Worm (Caenorhabditis elegans) whole organism, young adult: ENCODE measurements around the gene srsx-40.

Experiments used
- B0035.1 ChIP-seq: sonication (generic microtip); optimal IDR thresholded peaks from 2 replicates; lab custom pipeline; 2016; ENCODE audit warnings: missing genetic modification characterization, mild to moderate bottlenecking, missing compliant biosample characterization, missing genotype, missing genetic modification reagents
- B0336.3 ChIP-seq: fragments of 200-800 bp; sonication (Bioruptor generic); IDR thresholded peaks from 2 replicates; pipeline ENCODE4 v1.3.6; 2022; ENCODE audit warnings: missing genetic modification characterization, missing compliant biosample characterization
- C06A6.2 ChIP-seq: fragments of 200-800 bp; sonication (Bioruptor generic); conservative IDR thresholded peaks from 2 replicates; pipeline ENCODE4 v1.3.6; 2022; ENCODE audit warnings: missing genetic modification characterization, missing compliant biosample characterization
- C17E4.6 ChIP-seq: fragments of 200-800 bp; sonication (Bioruptor generic); IDR thresholded peaks from 2 replicates; pipeline ENCODE4 v1.3.6; 2022; ENCODE audit warnings: missing genetic modification reagents, missing genetic modification characterization, missing compliant biosample characterization
- F10E7.11 ChIP-seq: sonication (generic microtip); optimal IDR thresholded peaks from 2 replicates; lab custom pipeline; 2017; ENCODE audit warnings: mild to moderate bottlenecking, missing genetic modification characterization, moderate library complexity, missing compliant biosample characterization
- F22D6.2 ChIP-seq: sonication (generic microtip); optimal IDR thresholded peaks from 2 replicates; lab custom pipeline; 2016; ENCODE audit warnings: mild to moderate bottlenecking, missing genetic modification characterization, missing compliant biosample characterization
- F39B2.1 ChIP-seq: fragments of 200-800 bp; sonication (Bioruptor generic); IDR thresholded peaks from 2 replicates; pipeline ENCODE4 v1.3.6; 2022; ENCODE audit warnings: missing genetic modification reagents, missing genetic modification characterization, missing compliant biosample characterization
- F52B5.7 ChIP-seq: sonication (generic microtip); optimal IDR thresholded peaks from 2 replicates; lab custom pipeline; 2016; ENCODE audit warnings: mild to moderate bottlenecking, missing genetic modification characterization, missing compliant biosample characterization
- F57A8.1 ChIP-seq: fragments of 200-800 bp; sonication (Bioruptor generic); optimal IDR thresholded peaks from 2 replicates; lab custom pipeline; 2018; ENCODE audit warnings: mild to moderate bottlenecking, missing genetic modification characterization, moderate library complexity, missing compliant biosample characterization
- K12H6.12 ChIP-seq: fragments of 200-800 bp; sonication (Bioruptor generic); optimal IDR thresholded peaks from 2 replicates; lab custom pipeline; 2018; ENCODE audit warnings: mild to moderate bottlenecking, missing genetic modification characterization, missing compliant biosample characterization
- T07F8.4 ChIP-seq: sonication (generic microtip); optimal IDR thresholded peaks from 2 replicates; lab custom pipeline; 2016; ENCODE audit warnings: mild to moderate bottlenecking, missing genetic modification characterization, moderate library complexity, missing compliant biosample characterization
- Y53G8AR.9 ChIP-seq: fragments of 200-800 bp; sonication (Bioruptor generic); conservative IDR thresholded peaks from 2 replicates; pipeline ENCODE4 v1.3.6; 2022; ENCODE audit warnings: missing genetic modification reagents, missing genetic modification characterization, missing compliant biosample characterization
- Y67H2A.10 ChIP-seq: fragments of 200-800 bp; sonication (Bioruptor generic); conservative IDR thresholded peaks from 2 replicates; pipeline ENCODE4 v1.3.6; 2022; ENCODE audit warnings: missing genetic modification reagents, missing genetic modification characterization, missing compliant biosample characterization
- Y79H2A.3 ChIP-seq: fragments of 200-800 bp; sonication (Bioruptor generic); conservative IDR thresholded peaks from 2 replicates; pipeline ENCODE4 v1.3.6; 2022; ENCODE audit warnings: missing genetic modification reagents, missing genetic modification characterization, missing compliant biosample characterization
- aptf-2 ChIP-seq: fragments of 200-800 bp; sonication (Bioruptor generic); conservative IDR thresholded peaks from 2 replicates; pipeline ENCODE4 v1.3.6; 2022; ENCODE audit warnings: missing genetic modification reagents, missing genetic modification characterization, missing compliant biosample characterization
- athp-1 ChIP-seq: sonication (generic microtip); optimal IDR thresholded peaks from 2 replicates; lab custom pipeline; 2017; ENCODE audit warnings: mild to moderate bottlenecking, missing genetic modification characterization, missing compliant biosample characterization
- attf-6 ChIP-seq: fragments of 200-800 bp; sonication (Bioruptor generic); IDR thresholded peaks from 2 replicates; pipeline ENCODE4 v1.3.6; 2022; ENCODE audit warnings: missing genetic modification reagents, missing genetic modification characterization, missing compliant biosample characterization
- cebp-1 ChIP-seq, 2 experiments: fragments of 200-800 bp in 1 of 2; sonication (Bioruptor generic) in 1 of 2; sonication (generic microtip) in 1 of 2; IDR thresholded peaks in 1 of 2; optimal IDR thresholded peaks in 1 of 2; 2 replicates each; pipeline versions ENCODE4 v1.3.6 to Lab custom; 2017 to 2022; ENCODE audit warnings: missing compliant biosample characterization in 2 of 2, missing genetic modification characterization in 2 of 2, mild to moderate bottlenecking in 1 of 2, missing genetic modification reagents in 1 of 2, moderate library complexity in 1 of 2
- ceh-27 ChIP-seq: fragments of 200-800 bp; sonication (Bioruptor generic); optimal IDR thresholded peaks from 2 replicates; lab custom pipeline; 2018; ENCODE audit warnings: mild to moderate bottlenecking, missing genetic modification characterization, moderate library complexity, missing compliant biosample characterization
- die-1 ChIP-seq: sonication (generic microtip); optimal IDR thresholded peaks from 2 replicates; lab custom pipeline; 2016; ENCODE audit warnings: missing genotype, mild to moderate bottlenecking, missing genetic modification characterization, missing compliant biosample characterization
- dox-1 ChIP-seq: fragments of 200-800 bp; sonication (Bioruptor generic); IDR thresholded peaks from 2 replicates; pipeline ENCODE4 v1.3.6; 2022; ENCODE audit warnings: missing genetic modification reagents, missing genetic modification characterization, missing compliant biosample characterization
- dpff-1 ChIP-seq: sonication (generic microtip); optimal IDR thresholded peaks from 2 replicates; lab custom pipeline; 2017; ENCODE audit warnings: mild to moderate bottlenecking, missing genetic modification characterization, missing compliant biosample characterization
- egl-18 ChIP-seq: fragments of 200-800 bp; sonication (Bioruptor generic); IDR thresholded peaks from 2 replicates; pipeline ENCODE4 v1.3.6; 2022; ENCODE audit warnings: missing genetic modification reagents, missing genetic modification characterization, missing compliant biosample characterization
- ekl-4 ChIP-seq: fragments of 200-800 bp; sonication (Bioruptor generic); IDR thresholded peaks from 2 replicates; pipeline ENCODE4 v1.3.6; 2022; ENCODE audit warnings: missing genetic modification reagents, missing genetic modification characterization, missing compliant biosample characterization
- ets-4 ChIP-seq: fragments of 200-800 bp; sonication (Bioruptor generic); optimal IDR thresholded peaks from 2 replicates; lab custom pipeline; 2018; ENCODE audit warnings: mild to moderate bottlenecking, missing genetic modification characterization, missing compliant biosample characterization
- fkh-3 ChIP-seq: sonication (generic microtip); optimal IDR thresholded peaks from 2 replicates; lab custom pipeline; 2016; ENCODE audit warnings: mild to moderate bottlenecking, missing genetic modification characterization, missing compliant biosample characterization
- hlh-12 ChIP-seq: sonication (generic microtip); optimal IDR thresholded peaks from 2 replicates; lab custom pipeline; 2016; ENCODE audit warnings: missing genetic modification characterization, missing compliant biosample characterization
- hlh-26 ChIP-seq: fragments of 200-800 bp; sonication (Bioruptor generic); conservative IDR thresholded peaks from 2 replicates; pipeline ENCODE4 v1.3.6; 2022; ENCODE audit warnings: missing genetic modification reagents, missing genetic modification characterization, missing compliant biosample characterization
- hmg-1.2 ChIP-seq: fragments of 200-800 bp; sonication (Bioruptor generic); IDR thresholded peaks from 2 replicates; pipeline ENCODE4 v1.3.6; 2022; ENCODE audit warnings: missing genetic modification reagents, missing genetic modification characterization, missing compliant biosample characterization
- hmg-20 ChIP-seq: fragments of 200-800 bp; sonication (Bioruptor generic); IDR thresholded peaks from 2 replicates; pipeline ENCODE4 v1.3.6; 2022; ENCODE audit warnings: missing genetic modification reagents, missing genetic modification characterization, missing compliant biosample characterization
- let-607 ChIP-seq, 2 experiments: fragments of 200-800 bp in 1 of 2; sonication (Bioruptor generic) in 1 of 2; sonication (generic microtip) in 1 of 2; optimal IDR thresholded peaks; 2 replicates each; lab custom pipeline; 2016 to 2018; ENCODE audit warnings: mild to moderate bottlenecking in 2 of 2, missing compliant biosample characterization in 2 of 2, missing genetic modification characterization in 2 of 2, moderate library complexity in 2 of 2, missing genotype in 1 of 2
- lin-40 ChIP-seq: sonication (generic microtip); optimal IDR thresholded peaks from 2 replicates; lab custom pipeline; 2016; ENCODE audit warnings: missing genetic modification characterization, mild to moderate bottlenecking, missing compliant biosample characterization, missing genotype, missing genetic modification reagents
- mcd-1 ChIP-seq: fragments of 200-800 bp; sonication (Bioruptor generic); IDR thresholded peaks from 2 replicates; pipeline ENCODE4 v1.3.6; 2022; ENCODE audit warnings: missing genetic modification reagents, missing genetic modification characterization, missing compliant biosample characterization
- nhr-27 ChIP-seq: fragments of 200-800 bp; sonication (Bioruptor generic); optimal IDR thresholded peaks from 2 replicates; lab custom pipeline; 2018; ENCODE audit warnings: mild to moderate bottlenecking, missing genetic modification characterization, moderate library complexity, missing compliant biosample characterization
- nhr-80 ChIP-seq: sonication (generic microtip); optimal IDR thresholded peaks from 2 replicates; lab custom pipeline; 2016; ENCODE audit warnings: missing genetic modification characterization, missing compliant biosample characterization
- nhr-90 ChIP-seq: sonication (generic microtip); optimal IDR thresholded peaks from 2 replicates; lab custom pipeline; 2016; ENCODE audit warnings: missing genotype, mild to moderate bottlenecking, missing genetic modification characterization, missing compliant biosample characterization
- rcor-1 ChIP-seq: fragments of 200-800 bp; sonication (Bioruptor generic); IDR thresholded peaks from 2 replicates; pipeline ENCODE4 v1.3.6; 2022; ENCODE audit warnings: missing genetic modification reagents, missing genetic modification characterization, missing compliant biosample characterization
- rec-8 ChIP-seq, 2 experiments: sonication (generic microtip); optimal IDR thresholded peaks; 2 replicates each; lab custom pipeline; 2016; ENCODE audit warnings: mild to moderate bottlenecking in 2 of 2, missing genetic modification characterization in 2 of 2, missing genetic modification reagents in 2 of 2, missing genotype in 2 of 2, missing biosample characterization in 1 of 2, missing compliant biosample characterization in 1 of 2, moderate library complexity in 1 of 2
- sea-2 ChIP-seq: fragments of 200-800 bp; sonication (Bioruptor generic); IDR thresholded peaks from 2 replicates; pipeline ENCODE4 v1.3.6; 2022; ENCODE audit warnings: missing genetic modification characterization, missing compliant biosample characterization
- snpc-1.3 ChIP-seq: sonication (generic microtip); optimal IDR thresholded peaks from 2 replicates; lab custom pipeline; 2017; ENCODE audit warnings: missing genetic modification characterization, mild to moderate bottlenecking, missing compliant biosample characterization, antibody characterized with exemption, moderate library complexity, missing genotype, missing genetic modification reagents; ENCODE audit not compliant: insufficient read depth
- somi-1 ChIP-seq: fragments of 200-800 bp; sonication (Bioruptor generic); optimal IDR thresholded peaks from 2 replicates; lab custom pipeline; 2018; ENCODE audit warnings: mild to moderate bottlenecking, missing genetic modification characterization, missing compliant biosample characterization
- tlf-1 ChIP-seq: fragments of 200-800 bp; sonication (Bioruptor generic); optimal IDR thresholded peaks from 2 replicates; lab custom pipeline; 2018; ENCODE audit warnings: mild to moderate bottlenecking, missing genetic modification characterization, missing compliant biosample characterization
- unc-130 ChIP-seq: sonication (generic microtip); optimal IDR thresholded peaks from 2 replicates; lab custom pipeline; 2016; ENCODE audit warnings: missing genetic modification reagents, missing genetic modification characterization, missing compliant biosample characterization
- unc-62 ChIP-seq: fragments of 150-350 bp; optimal IDR thresholded peaks from 2 replicates; lab custom pipeline; 2014; ENCODE audit warnings: missing biosample characterization, missing genetic modification reagents, missing genetic modification characterization
- xnd-1 ChIP-seq: sonication (generic microtip); optimal IDR thresholded peaks from 2 replicates; lab custom pipeline; 2016; ENCODE audit warnings: missing genotype, missing genetic modification reagents, missing genetic modification characterization, missing compliant biosample characterization
- zim-3 ChIP-seq: sonication (generic microtip); optimal IDR thresholded peaks from 2 replicates; lab custom pipeline; 2017; ENCODE audit warnings: mild to moderate bottlenecking, missing genetic modification characterization, moderate library complexity, missing compliant biosample characterization
- ztf-22 ChIP-seq: fragments of 200-800 bp; sonication (Bioruptor generic); optimal IDR thresholded peaks from 2 replicates; lab custom pipeline; 2018; ENCODE audit warnings: mild to moderate bottlenecking, missing genetic modification characterization, moderate library complexity, missing compliant biosample characterization
- ztf-25 ChIP-seq: fragments of 200-800 bp; sonication (Bioruptor generic); IDR thresholded peaks from 2 replicates; pipeline ENCODE4 v1.3.6; 2022; ENCODE audit warnings: missing genetic modification reagents, missing genetic modification characterization, missing compliant biosample characterization

srsx-40 gene

ce11 chrV:7730488-7730887 is 27.1 kb upstream of the srsx-40 start (continued):
- no peak for TF ChIP-seq egl-18 (GFP tag; lab: Robert Waterston, UW)
- TF ChIP-seq T07F8.4 (tag; lab: Kevin White, UChicago), result no peak
- no peak for TF ChIP-seq dpff-1 (tag; lab: Kevin White, UChicago)
- no peak for TF ChIP-seq nhr-27
- no peak for TF ChIP-seq athp-1 (tag; lab: Kevin White, UChicago)
- TF ChIP-seq C06A6.2 (GFP tag; lab: Robert Waterston, UW), result no peak
- TF ChIP-seq hlh-26 (GFP tag; lab: Robert Waterston, UW), result no peak
- no peak for TF ChIP-seq unc-62 (GFP tag; lab: Kevin White, UChicago)
- TF ChIP-seq fkh-3, result no peak
- no peak for TF ChIP-seq Y67H2A.10 (GFP tag; lab: Robert Waterston, UW)
- TF ChIP-seq lin-40, result no peak
- no peak for TF ChIP-seq F22D6.2
- no peak for TF ChIP-seq F52B5.7 (tag; lab: Kevin White, UChicago)
- no peak for TF ChIP-seq snpc-1.3 (tag; lab: Kevin White, UChicago)
- TF ChIP-seq F10E7.11 (tag; lab: Kevin White, UChicago), result no peak
- no peak for TF ChIP-seq hmg-20 (GFP tag; lab: Robert Waterston, UW)
- no peak for TF ChIP-seq zim-3 (tag; lab: Kevin White, UChicago)
- no peak for TF ChIP-seq die-1 (tag; lab: Kevin White, UChicago)
- TF ChIP-seq hlh-12 (tag; lab: Kevin White, UChicago), result no peak
- TF ChIP-seq sea-2, result no peak
- peak; percentile 42; the same call in 1 of the 2 replicates for TF ChIP-seq hmg-1.2
- TF ChIP-seq ztf-22 (GFP tag; lab: Kevin White, UChicago), result no peak
- no peak for TF ChIP-seq tlf-1
- no peak for TF ChIP-seq F57A8.1
- no peak for TF ChIP-seq ets-4 (GFP tag; lab: Kevin White, UChicago)
- 0 out of 2 replicates have a peak, but pooled peaks have one; percentile 18 for TF ChIP-seq B0336.3 (GFP tag; lab: Robert Waterston, UW)
- peak; percentile 22 for TF ChIP-seq ceh-27 (GFP tag; lab: Kevin White, UChicago)
- peak; percentile 49 for TF ChIP-seq K12H6.12 (tag; lab: Kevin White, UChicago)
- no peak for TF ChIP-seq ekl-4 (GFP tag; lab: Robert Waterston, UW)
- TF ChIP-seq nhr-80, result no peak
- TF ChIP-seq F39B2.1 (GFP tag; lab: Robert Waterston, UW), result no peak
- TF ChIP-seq mcd-1 (GFP tag; lab: Robert Waterston, UW), result no peak
- TF ChIP-seq nhr-90 (tag; lab: Kevin White, UChicago), result peak; percentile 35
- TF ChIP-seq C17E4.6 (GFP tag; lab: Robert Waterston, UW), result no peak
- TF ChIP-seq ztf-25, result no peak
- TF ChIP-seq cebp-1 (GFP tag; IDR thresholded peaks at IDR 0.05; lab: Robert Waterston, UW), result no peak
- peak; percentile 47 for TF ChIP-seq cebp-1 (tag; optimal IDR thresholded peaks at IDR 0.05; lab: Kevin White, UChicago)
- TF ChIP-seq aptf-2, result no peak
- 0 out of 2 replicates have a peak, but pooled peaks have one; percentile 30 for TF ChIP-seq rcor-1 (GFP tag; lab: Robert Waterston, UW)
- TF ChIP-seq dox-1 (GFP tag; lab: Robert Waterston, UW), result peak; percentile 45; the same call in 1 of the 2 replicates
- no peak for TF ChIP-seq attf-6 (GFP tag; lab: Robert Waterston, UW)
- no peak for TF ChIP-seq rec-8 (tag; optimal IDR thresholded peaks at IDR 0.05; lab: Kevin White, UChicago)
- no peak for TF ChIP-seq Y79H2A.3
- TF ChIP-seq Y53G8AR.9 (GFP tag; lab: Robert Waterston, UW), result no peak
- no peak for TF ChIP-seq unc-130 (GFP tag; lab: Kevin White, UChicago)
- no peak for TF ChIP-seq let-607 (tag; optimal IDR thresholded peaks at IDR 0.05; lab: Kevin White, UChicago)
- TF ChIP-seq xnd-1 (tag; lab: Kevin White, UChicago), result no peak
- TF ChIP-seq somi-1 (GFP tag; lab: Kevin White, UChicago), result peak; percentile 23
- no peak for TF ChIP-seq B0035.1
